Worm (Caenorhabditis elegans): ENCODE measurements around the gene nspb-8.

DNA sequence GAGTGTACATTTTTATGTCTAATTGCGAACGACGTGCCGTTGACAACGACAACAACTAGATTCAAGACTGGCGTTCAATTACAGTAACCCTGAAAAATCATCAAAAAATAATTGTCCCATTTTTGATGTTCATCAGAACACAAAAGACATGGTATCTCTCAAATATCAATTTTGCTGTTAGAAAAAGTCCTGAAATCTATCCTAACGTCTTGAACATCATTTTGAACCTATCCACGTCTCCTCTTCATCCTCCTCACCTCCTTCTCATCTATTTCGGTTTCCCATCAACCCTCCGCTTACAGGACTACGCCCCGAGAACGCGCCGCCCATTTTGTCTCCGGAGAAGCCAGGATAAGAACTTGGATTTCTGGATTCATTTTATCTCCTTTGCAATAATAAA is 35.3 kb upstream of the nspb-8 start, which contains the start of gene mltn-9:
- TF ChIP-seq pax-3 (tag; optimal IDR thresholded peaks at IDR 0.05) (no peak), ces-1 (GFP tag; optimal IDR thresholded peaks at IDR 0.05) (no peak), nhr-11 (tag; optimal IDR thresholded peaks at IDR 0.05) (no peak), mep-1 (tag; optimal IDR thresholded peaks at IDR 0.05) (no peak), nhr-76 (tag; optimal IDR thresholded peaks at IDR 0.05) (no peak), pqm-1 (tag; optimal IDR thresholded peaks at IDR 0.05) (no peak), ztf-11 (tag; optimal IDR thresholded peaks at IDR 0.05) (no peak), mdl-1 (tag; optimal IDR thresholded peaks at IDR 0.05) (no peak)
